Fruit fly (Drosophila melanogaster) whole organism, embryonic: ENCODE results near the gene CG14818.
A peak's percentile ranks its signal among the peaks of the same experiment; 100 is the strongest.

Experiments
- CG10565 ChIP-seq: fragments of 200-800 bp; sonication (Bioruptor generic); optimal IDR thresholded peaks from 3 replicates; lab custom pipeline; 2016; ENCODE audit warnings: missing biosample characterization, mild to moderate bottlenecking, missing genetic modification characterization
- CG11504 ChIP-seq: fragments of 200-800 bp; sonication (Bioruptor generic); optimal IDR thresholded peaks from 3 replicates; lab custom pipeline; 2019; ENCODE audit warnings: missing biosample characterization, mild to moderate bottlenecking, missing genetic modification characterization, moderate library complexity
- CG14014 ChIP-seq: fragments of 200-800 bp; sonication (Bioruptor generic); IDR thresholded peaks from 2 replicates; pipeline ENCODE4 v1.3.6; 2022; ENCODE audit warnings: missing biosample characterization, missing genetic modification characterization
- CG14441 ChIP-seq: fragments of 200-800 bp; sonication (Bioruptor generic); IDR thresholded peaks from 2 replicates; pipeline ENCODE4 v1.3.6; 2022; ENCODE audit warnings: missing biosample characterization, missing genetic modification characterization
- CG15269 ChIP-seq: fragments of 200-800 bp; sonication (Bioruptor generic); optimal IDR thresholded peaks from 2 replicates; lab custom pipeline; 2018; ENCODE audit warnings: missing biosample characterization, mild to moderate bottlenecking, missing genetic modification characterization, moderate library complexity
- CG1603 ChIP-seq: fragments of 200-800 bp; sonication (Bioruptor generic); optimal IDR thresholded peaks from 2 replicates; lab custom pipeline; 2019; ENCODE audit warnings: missing biosample characterization, mild to moderate bottlenecking, missing genetic modification characterization, moderate library complexity
- CG17186 ChIP-seq: fragments of 200-800 bp; sonication (Bioruptor generic); optimal IDR thresholded peaks from 3 replicates; lab custom pipeline; 2017; ENCODE audit warnings: missing biosample characterization, missing genetic modification reagents, missing genetic modification characterization
- CG17802 ChIP-seq: fragments of 200-800 bp; sonication (Bioruptor generic); optimal IDR thresholded peaks from 2 replicates; lab custom pipeline; 2018; ENCODE audit warnings: missing biosample characterization, mild to moderate bottlenecking, missing genetic modification characterization, moderate library complexity
- CG18764 ChIP-seq: fragments of 200-800 bp; sonication (Bioruptor generic); optimal IDR thresholded peaks from 3 replicates; lab custom pipeline; 2016; ENCODE audit warnings: missing biosample characterization, missing genetic modification characterization
- CG2712 ChIP-seq: fragments of 200-800 bp; optimal IDR thresholded peaks from 3 replicates; lab custom pipeline; 2019; ENCODE audit warnings: missing biosample characterization, mild to moderate bottlenecking, missing genetic modification characterization, moderate library complexity
- CG32767 ChIP-seq: fragments of 200-800 bp; sonication (Bioruptor generic); IDR thresholded peaks from 2 replicates; pipeline ENCODE4 v1.3.6; 2022; ENCODE audit warnings: missing biosample characterization, missing genetic modification characterization
- CG4404 ChIP-seq: fragments of 200-800 bp; sonication (Bioruptor generic); IDR thresholded peaks from 2 replicates; pipeline ENCODE4 v1.3.6; 2022; ENCODE audit warnings: missing biosample characterization, missing genetic modification characterization
- CG4617 ChIP-seq: fragments of 200-800 bp; sonication (Bioruptor generic); optimal IDR thresholded peaks from 3 replicates; lab custom pipeline; 2016; ENCODE audit warnings: missing biosample characterization, missing genetic modification characterization, borderline replicate concordance
- CG8388 ChIP-seq: fragments of 200-800 bp; sonication (Bioruptor generic); optimal IDR thresholded peaks from 2 replicates; lab custom pipeline; 2019; ENCODE audit warnings: missing biosample characterization, mild to moderate bottlenecking, missing genetic modification characterization, moderate library complexity
- CG8924 ChIP-seq: fragments of 200-800 bp; optimal IDR thresholded peaks from 3 replicates; lab custom pipeline; 2019; ENCODE audit warnings: missing biosample characterization, mild to moderate bottlenecking, missing genetic modification characterization, moderate library complexity
- CG9727 ChIP-seq: fragments of 200-800 bp; sonication (Bioruptor generic); optimal IDR thresholded peaks from 3 replicates; lab custom pipeline; 2017; ENCODE audit warnings: missing biosample characterization, mild to moderate bottlenecking, missing genetic modification characterization
- CG9876 ChIP-seq: fragments of 200-800 bp; sonication (Bioruptor generic); optimal IDR thresholded peaks from 2 replicates; lab custom pipeline; 2016; ENCODE audit warnings: missing biosample characterization, missing genetic modification characterization
- CrebB ChIP-seq: fragments of 200-800 bp; sonication (Bioruptor generic); optimal IDR thresholded peaks from 3 replicates; lab custom pipeline; 2018; ENCODE audit warnings: missing biosample characterization, mild to moderate bottlenecking, missing genetic modification characterization
- Dfd ChIP-seq, 2 experiments: fragments of >200 bp; optimal IDR thresholded peaks; 2 replicates each; lab custom pipeline; 2017; ENCODE audit warnings: missing biosample characterization in 2 of 2, missing genetic modification characterization in 2 of 2
- E2f2 ChIP-seq: fragments of 200-800 bp; sonication (Bioruptor generic); IDR thresholded peaks from 2 replicates; pipeline ENCODE4 v1.3.6; 2022; ENCODE audit warnings: missing biosample characterization, missing genetic modification characterization
- Hmr ChIP-seq: fragments of 200-800 bp; sonication (Bioruptor generic); optimal IDR thresholded peaks from 3 replicates; lab custom pipeline; 2017; ENCODE audit warnings: mild to moderate bottlenecking, missing biosample characterization, missing genetic modification reagents, missing genetic modification characterization
- Kr ChIP-seq: fragments of 200-800 bp; sonication (Bioruptor generic); optimal IDR thresholded peaks from 2 replicates; lab custom pipeline; 2017; ENCODE audit warnings: missing biosample characterization, mild to moderate bottlenecking, missing genetic modification characterization
- MESR4 ChIP-seq: fragments of 200-800 bp; sonication (Bioruptor generic); optimal IDR thresholded peaks from 2 replicates; lab custom pipeline; 2018; ENCODE audit warnings: missing biosample characterization, mild to moderate bottlenecking, missing genetic modification characterization, moderate library complexity
- Max ChIP-seq: fragments of 200-800 bp; sonication (Bioruptor generic); optimal IDR thresholded peaks from 2 replicates; lab custom pipeline; 2016; ENCODE audit warnings: missing biosample characterization, mild to moderate bottlenecking, missing genetic modification characterization
- Nf-YC ChIP-seq: fragments of 200-800 bp; optimal IDR thresholded peaks from 3 replicates; lab custom pipeline; 2019; ENCODE audit warnings: missing biosample characterization, mild to moderate bottlenecking, missing genetic modification characterization, moderate library complexity
- Optix ChIP-seq: fragments of 200-800 bp; sonication (Bioruptor generic); IDR thresholded peaks from 3 replicates; pipeline ENCODE4 v1.3.6; 2022; ENCODE audit warnings: missing biosample characterization, missing genetic modification characterization
- Scr ChIP-seq: fragments of 200-800 bp; sonication (Bioruptor generic); IDR thresholded peaks from 2 replicates; pipeline ENCODE4 v1.3.6; 2022; ENCODE audit warnings: missing biosample characterization, missing genetic modification characterization; ENCODE audit not compliant: partially characterized antibody
- Sry-β ChIP-seq: fragments of 200-800 bp; sonication (Bioruptor generic); optimal IDR thresholded peaks from 2 replicates; lab custom pipeline; 2018; ENCODE audit warnings: missing biosample characterization, mild to moderate bottlenecking, missing genetic modification characterization, moderate library complexity
- Xbp1 ChIP-seq: fragments of 200-800 bp; sonication (Bioruptor generic); optimal IDR thresholded peaks from 3 replicates; lab custom pipeline; 2016; ENCODE audit warnings: missing biosample characterization, mild to moderate bottlenecking, missing genetic modification characterization
- ash1 ChIP-seq: fragments of 200-800 bp; sonication (Bioruptor generic); optimal IDR thresholded peaks from 2 replicates; lab custom pipeline; 2018; ENCODE audit warnings: missing biosample characterization, mild to moderate bottlenecking, missing genetic modification characterization
- cas ChIP-seq: fragments of 200-800 bp; sonication (Bioruptor generic); IDR thresholded peaks from 2 replicates; pipeline ENCODE4 v1.3.6; 2022; ENCODE audit warnings: missing biosample characterization, missing genetic modification characterization
- chn ChIP-seq: fragments of 200-800 bp; sonication (Bioruptor generic); optimal IDR thresholded peaks from 2 replicates; lab custom pipeline; 2016; ENCODE audit warnings: missing biosample characterization, missing genetic modification characterization
- crol ChIP-seq: fragments of 200-800 bp; sonication (Bioruptor generic); IDR thresholded peaks from 2 replicates; pipeline ENCODE4 v1.3.6; 2022; ENCODE audit warnings: missing biosample characterization, missing genetic modification characterization
- exex ChIP-seq: fragments of 200-800 bp; sonication (Bioruptor generic); optimal IDR thresholded peaks from 4 replicates; lab custom pipeline; 2018; ENCODE audit warnings: missing biosample characterization, mild to moderate bottlenecking, missing genetic modification characterization, moderate library complexity
- gcm ChIP-seq: fragments of 200-800 bp; sonication (Bioruptor generic); optimal IDR thresholded peaks from 2 replicates; lab custom pipeline; 2019; ENCODE audit warnings: missing biosample characterization, mild to moderate bottlenecking, missing genetic modification characterization, moderate library complexity
- hth ChIP-seq: fragments of >200 bp; optimal IDR thresholded peaks from 2 replicates; lab custom pipeline; 2017; ENCODE audit warnings: inconsistent platforms
- jumu ChIP-seq: fragments of 200-800 bp; sonication (Bioruptor generic); optimal IDR thresholded peaks from 3 replicates; lab custom pipeline; 2016; ENCODE audit warnings: missing biosample characterization, missing genetic modification characterization
- nmo ChIP-seq: fragments of 200-800 bp; sonication (Bioruptor generic); optimal IDR thresholded peaks from 2 replicates; lab custom pipeline; 2018; ENCODE audit warnings: missing biosample characterization, mild to moderate bottlenecking, missing genetic modification characterization, moderate library complexity
- onecut ChIP-seq: fragments of 200-800 bp; sonication (Bioruptor generic); IDR thresholded peaks from 2 replicates; pipeline ENCODE4 v1.3.6; 2022; ENCODE audit warnings: missing biosample characterization, missing genetic modification characterization
- phol ChIP-seq: fragments of 200-800 bp; sonication (Bioruptor generic); optimal IDR thresholded peaks from 3 replicates; lab custom pipeline; 2018; ENCODE audit warnings: missing biosample characterization, mild to moderate bottlenecking, missing genetic modification characterization, moderate library complexity
- pros ChIP-seq: fragments of 200-800 bp; sonication (Bioruptor generic); optimal IDR thresholded peaks from 3 replicates; lab custom pipeline; 2019; ENCODE audit warnings: missing biosample characterization, mild to moderate bottlenecking, missing genetic modification characterization, moderate library complexity
- shn ChIP-seq: fragments of 200-800 bp; sonication (Bioruptor generic); optimal IDR thresholded peaks from 3 replicates; lab custom pipeline; 2016; ENCODE audit warnings: missing biosample characterization, missing genetic modification characterization
- sqz ChIP-seq: fragments of 200-800 bp; sonication (Bioruptor generic); optimal IDR thresholded peaks from 3 replicates; lab custom pipeline; 2018; ENCODE audit warnings: missing biosample characterization, mild to moderate bottlenecking, missing genetic modification characterization
- sr ChIP-seq: fragments of 200-800 bp; sonication (Bioruptor generic); IDR thresholded peaks from 3 replicates; pipeline ENCODE4 v1.3.6; 2022; ENCODE audit warnings: missing biosample characterization, missing genetic modification characterization
- tin ChIP-seq: fragments of 200-800 bp; sonication (Bioruptor generic); optimal IDR thresholded peaks from 3 replicates; lab custom pipeline; 2016; ENCODE audit warnings: missing biosample characterization, missing genetic modification characterization
- trem ChIP-seq: fragments of 200-800 bp; optimal IDR thresholded peaks from 3 replicates; lab custom pipeline; 2019; ENCODE audit warnings: missing biosample characterization, mild to moderate bottlenecking, missing genetic modification characterization, moderate library complexity
- ttk ChIP-seq: fragments of 200-800 bp; sonication (Bioruptor generic); IDR thresholded peaks from 2 replicates; pipeline ENCODE4 v2.1.2; 2022; ENCODE audit warnings: missing biosample characterization, missing genetic modification characterization
- vnd ChIP-seq: fragments of 200-800 bp; sonication (Bioruptor generic); IDR thresholded peaks from 3 replicates; pipeline ENCODE4 v1.3.6; 2022; ENCODE audit warnings: missing biosample characterization, missing genetic modification characterization; ENCODE audit not compliant: partially characterized antibody
- wek ChIP-seq: fragments of 200-800 bp; sonication (Bioruptor generic); optimal IDR thresholded peaks from 3 replicates; lab custom pipeline; 2018; ENCODE audit warnings: missing biosample characterization, mild to moderate bottlenecking, missing genetic modification characterization, moderate library complexity
- zf30C ChIP-seq: fragments of 200-800 bp; sonication (Bioruptor generic); optimal IDR thresholded peaks from 3 replicates; lab custom pipeline; 2018; ENCODE audit warnings: missing biosample characterization, mild to moderate bottlenecking, missing genetic modification characterization
- zfh1 ChIP-seq: fragments of 200-800 bp; sonication (Bioruptor generic); IDR thresholded peaks from 3 replicates; pipeline ENCODE4 v1.3.6; 2022; ENCODE audit warnings: missing biosample characterization, missing genetic modification characterization

Gene CG14818

DNA sequence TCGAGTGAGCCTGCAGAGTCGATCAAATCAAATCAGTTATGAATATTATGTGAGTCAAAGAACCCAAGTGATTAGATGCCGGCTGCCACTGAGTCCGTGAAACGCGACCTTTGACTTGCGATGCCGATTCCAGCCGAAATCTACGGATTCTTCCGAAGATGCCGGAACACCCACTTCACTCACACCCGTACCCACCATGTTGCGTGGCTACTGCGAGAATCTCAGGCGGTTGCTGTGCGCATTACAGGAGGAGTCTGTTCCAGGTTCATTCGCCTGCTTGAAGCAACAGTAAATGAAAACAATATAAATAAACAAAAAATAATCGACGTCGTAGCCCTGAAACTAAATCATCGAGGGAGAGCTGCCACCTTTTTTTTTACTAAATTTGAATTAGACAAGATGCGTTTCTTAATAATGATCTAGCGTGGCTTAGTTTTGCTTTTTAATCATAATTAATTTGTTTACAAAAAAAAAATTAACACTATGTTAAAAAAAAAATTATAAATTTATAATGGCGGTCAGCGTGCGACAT is 22.1 kb upstream of the CG14818 start, which contains the start of gene Ldaf1 (continued):
- TF ChIP-seq Nf-YC (tag; lab: Kevin White, UChicago) (no peak), crol (no peak), jumu (GFP tag; lab: Kevin White, UChicago) (no peak), CG15269 (tag; lab: Kevin White, UChicago) (no peak), E2f2 (GFP tag; lab: Robert Waterston, UW) (peak; percentile 71), pros (GFP tag; lab: Kevin White, UChicago) (no peak), CG2712 (tag; lab: Kevin White, UChicago) (no peak), CG8924 (tag; lab: Kevin White, UChicago) (peak; percentile 2), phol (peak; percentile 5), zfh1 (GFP tag; lab: Robert Waterston, UW) (peak; percentile 26; the same call in 1 of the 3 replicates), sr (no peak), tin (GFP tag; lab: Kevin White, UChicago) (no peak), Xbp1 (GFP tag; lab: Kevin White, UChicago) (no peak), CG8388 (GFP tag; lab: Kevin White, UChicago) (no peak), CG14441 (GFP tag; lab: Robert Waterston, UW) (no peak), CG4617 (GFP tag; lab: Kevin White, UChicago) (peak; percentile 21), trem (tag; lab: Kevin White, UChicago) (peak; percentile 28), sqz (GFP tag; lab: Kevin White, UChicago) (no peak), CG17802 (no peak), Optix (GFP tag; lab: Robert Waterston, UW) (no peak), CG11504 (tag; lab: Kevin White, UChicago) (no peak), Hmr (no peak), wek (GFP tag; lab: Kevin White, UChicago) (no peak), CG1603 (tag; lab: Kevin White, UChicago) (peak; percentile 21), gcm (no peak), MESR4 (peak; percentile 20), CG17186 (GFP tag; lab: Kevin White, UChicago) (no peak), hth (lab: Kevin White, UChicago) (no peak), shn (GFP tag; lab: Kevin White, UChicago) (no peak), CG10565 (GFP tag; lab: Kevin White, UChicago) (no peak), chn (no peak), Scr (GFP tag; lab: Robert Waterston, UW) (0 out of 2 replicates have a peak, but pooled peaks have one; percentile 23), CG14014 (no peak), Sry-β (GFP tag; lab: Kevin White, UChicago) (no peak), Kr (no peak), CG18764 (GFP tag; lab: Kevin White, UChicago) (no peak), nmo (GFP tag; lab: Kevin White, UChicago) (no peak), Max (no peak), ash1 (GFP tag; lab: Kevin White, UChicago) (no peak), vnd (GFP tag; lab: Robert Waterston, UW) (no peak), exex (no peak), CG9876 (GFP tag; lab: Kevin White, UChicago) (no peak), CG9727 (GFP tag; lab: Kevin White, UChicago) (no peak), Dfd (GFP tag; optimal IDR thresholded peaks at IDR 0.05; lab: Kevin White, UChicago) (no peak), CrebB (tag; lab: Kevin White, UChicago) (no peak), ttk (GFP tag; lab: Robert Waterston, UW) (no peak), cas (GFP tag; lab: Robert Waterston, UW) (no peak), CG32767 (GFP tag; lab: Robert Waterston, UW) (no peak), onecut (GFP tag; lab: Robert Waterston, UW) (no peak), CG4404 (GFP tag; lab: Robert Waterston, UW) (no peak), zf30C (GFP tag; lab: Kevin White, UChicago) (no peak)
